Worm (Caenorhabditis elegans) whole organism, L1 larva: ENCODE data around the gene fbxa-43.

Experiments
- ceh-82 ChIP-seq, 3 experiments: fragments of 150-350 bp in 1 of 3; sonication (generic microtip) in 2 of 3; optimal IDR thresholded peaks; 2 replicates each; lab custom pipeline; 2014 to 2017; ENCODE audit warnings: missing biosample characterization in 3 of 3, missing genetic modification characterization in 3 of 3
- efl-1 ChIP-seq, 4 experiments: fragments of 150-350 bp; optimal IDR thresholded peaks in 3 of 4; peaks in 1 of 4; 1 replicate in 1 of 4; 2 replicates in 3 of 4; lab custom pipeline; 2014; ENCODE audit warnings: missing biosample characterization in 2 of 4, missing genetic modification characterization in 2 of 4, missing genetic modification reagents in 2 of 4
- fkh-10 ChIP-seq: sonication (generic microtip); optimal IDR thresholded peaks from 2 replicates; lab custom pipeline; 2017; ENCODE audit warnings: missing biosample characterization, missing genetic modification reagents, missing genetic modification characterization
- fos-1 ChIP-seq: fragments of 150-350 bp; optimal IDR thresholded peaks from 2 replicates; lab custom pipeline; 2014; ENCODE audit warnings: missing biosample characterization, missing genetic modification characterization
- lin-15B ChIP-seq: fragments of 150-350 bp; sonication (generic microtip); optimal IDR thresholded peaks from 3 replicates; lab custom pipeline; 2014; ENCODE audit warnings: missing biosample characterization, missing genetic modification characterization
- mab-9 ChIP-seq: fragments of 200-800 bp; sonication (Bioruptor generic); IDR thresholded peaks from 2 replicates; pipeline ENCODE4 v1.3.6; 2022; ENCODE audit warnings: missing genetic modification reagents, missing genetic modification characterization, missing compliant biosample characterization
- nhr-11 ChIP-seq: fragments of 150-350 bp; optimal IDR thresholded peaks from 2 replicates; lab custom pipeline; 2014; ENCODE audit warnings: missing biosample characterization, missing genetic modification characterization
- nhr-28 ChIP-seq: fragments of 150-350 bp; optimal IDR thresholded peaks from 2 replicates; lab custom pipeline; 2014; ENCODE audit warnings: missing biosample characterization, missing genetic modification characterization
- nhr-77 ChIP-seq: fragments of 150-350 bp; optimal IDR thresholded peaks from 2 replicates; lab custom pipeline; 2014; ENCODE audit warnings: missing biosample characterization, missing genetic modification characterization
- nhr-85 ChIP-seq: sonication (generic microtip); peaks from one replicate; lab custom pipeline; 2016; ENCODE audit warnings: missing genetic modification characterization, inconsistent platforms, missing compliant biosample characterization
- pag-3 ChIP-seq: sonication (generic microtip); optimal IDR thresholded peaks from 2 replicates; lab custom pipeline; 2017; ENCODE audit warnings: missing genetic modification characterization, mild to moderate bottlenecking, missing compliant biosample characterization, antibody characterized with exemption, borderline replicate concordance; ENCODE audit not compliant: insufficient read depth
- pqm-1 ChIP-seq: sonication (generic microtip); optimal IDR thresholded peaks from 3 replicates; lab custom pipeline; 2017; ENCODE audit warnings: missing biosample characterization, missing genetic modification characterization

ce11 chrIII:2272732-2273131, 14.0 kb upstream of the fbxa-43 start, which contains the start of gene fbxa-39:
- TF ChIP-seq nhr-85 (no peak), nhr-28 (tag; lab: Kevin White, UChicago) (no peak), ceh-82 (tag; optimal IDR thresholded peaks at IDR 0.05; lab: Kevin White, UChicago) (no peak), nhr-11 (no peak), fkh-10 (GFP tag; lab: Kevin White, UChicago) (no peak), nhr-77 (tag; lab: Kevin White, UChicago) (no peak), fos-1 (tag; lab: Kevin White, UChicago) (no peak), pqm-1 (tag; lab: Kevin White, UChicago) (no peak), lin-15B (tag; lab: Kevin White, UChicago) (no peak), mab-9 (GFP tag; lab: Robert Waterston, UW) (no peak), efl-1 (optimal IDR thresholded peaks at IDR 0.05; lab: Kevin White, UChicago) (no peak), efl-1 (GFP tag; optimal IDR thresholded peaks at IDR 0.05 in 1 of 2; lab: Kevin White, UChicago) (no peak), pag-3 (tag; lab: Kevin White, UChicago) (no peak)
